Worm (Caenorhabditis elegans) whole organism, young adult: Measurements from ENCODE around the gene sod-3.

Source experiments
- C06A6.2 ChIP-seq: fragments of 200-800 bp; sonication (Bioruptor generic); conservative IDR thresholded peaks from 2 replicates; pipeline ENCODE4 v1.3.6; 2022; ENCODE audit warnings: missing genetic modification characterization, missing compliant biosample characterization
- F22D6.2 ChIP-seq: sonication (generic microtip); optimal IDR thresholded peaks from 2 replicates; lab custom pipeline; 2016; ENCODE audit warnings: mild to moderate bottlenecking, missing genetic modification characterization, missing compliant biosample characterization
- F49E8.2 ChIP-seq: sonication (generic microtip); optimal IDR thresholded peaks from 3 replicates; lab custom pipeline; 2017; ENCODE audit warnings: missing genetic modification characterization, mild to moderate bottlenecking, missing compliant biosample characterization, antibody characterized with exemption, moderate library complexity; ENCODE audit not compliant: insufficient read depth
- F55B11.4 ChIP-seq: sonication (generic microtip); optimal IDR thresholded peaks from 2 replicates; lab custom pipeline; 2016; ENCODE audit warnings: missing compliant biosample characterization, missing genetic modification characterization, borderline replicate concordance; ENCODE audit not compliant: insufficient read depth
- Y53G8AR.9 ChIP-seq: fragments of 200-800 bp; sonication (Bioruptor generic); conservative IDR thresholded peaks from 2 replicates; pipeline ENCODE4 v1.3.6; 2022; ENCODE audit warnings: missing genetic modification reagents, missing genetic modification characterization, missing compliant biosample characterization
- Y67H2A.10 ChIP-seq: fragments of 200-800 bp; sonication (Bioruptor generic); conservative IDR thresholded peaks from 2 replicates; pipeline ENCODE4 v1.3.6; 2022; ENCODE audit warnings: missing genetic modification reagents, missing genetic modification characterization, missing compliant biosample characterization
- Y79H2A.3 ChIP-seq: fragments of 200-800 bp; sonication (Bioruptor generic); conservative IDR thresholded peaks from 2 replicates; pipeline ENCODE4 v1.3.6; 2022; ENCODE audit warnings: missing genetic modification reagents, missing genetic modification characterization, missing compliant biosample characterization
- aptf-3 ChIP-seq: fragments of 200-800 bp; sonication (Bioruptor generic); IDR thresholded peaks from 2 replicates; pipeline ENCODE4 v1.3.6; 2022; ENCODE audit warnings: missing genetic modification characterization, missing compliant biosample characterization
- attf-3 ChIP-seq: fragments of 200-800 bp; sonication (Bioruptor generic); conservative IDR thresholded peaks from 2 replicates; pipeline ENCODE4 v1.3.6; 2022; ENCODE audit warnings: missing genetic modification reagents, missing genetic modification characterization, missing compliant biosample characterization
- cebp-1 ChIP-seq, 2 experiments: fragments of 200-800 bp in 1 of 2; sonication (Bioruptor generic) in 1 of 2; sonication (generic microtip) in 1 of 2; IDR thresholded peaks in 1 of 2; optimal IDR thresholded peaks in 1 of 2; 2 replicates each; pipeline versions ENCODE4 v1.3.6 to Lab custom; 2017 to 2022; ENCODE audit warnings: missing compliant biosample characterization in 2 of 2, missing genetic modification characterization in 2 of 2, mild to moderate bottlenecking in 1 of 2, missing genetic modification reagents in 1 of 2, moderate library complexity in 1 of 2
- cebp-2 ChIP-seq: fragments of 200-800 bp; sonication (Bioruptor generic); IDR thresholded peaks from 2 replicates; pipeline ENCODE4 v1.3.6; 2022; ENCODE audit warnings: missing genetic modification characterization, missing compliant biosample characterization
- ceh-40 ChIP-seq: fragments of 200-800 bp; sonication (Bioruptor generic); IDR thresholded peaks from 2 replicates; pipeline ENCODE4 v1.3.6; 2022; ENCODE audit warnings: missing genetic modification characterization, missing compliant biosample characterization
- ceh-79 ChIP-seq: sonication (generic microtip); optimal IDR thresholded peaks from 2 replicates; lab custom pipeline; 2017; ENCODE audit warnings: mild to moderate bottlenecking, missing genetic modification characterization, missing compliant biosample characterization
- die-1 ChIP-seq: sonication (generic microtip); optimal IDR thresholded peaks from 2 replicates; lab custom pipeline; 2016; ENCODE audit warnings: missing genotype, mild to moderate bottlenecking, missing genetic modification characterization, missing compliant biosample characterization
- dox-1 ChIP-seq: fragments of 200-800 bp; sonication (Bioruptor generic); IDR thresholded peaks from 2 replicates; pipeline ENCODE4 v1.3.6; 2022; ENCODE audit warnings: missing genetic modification reagents, missing genetic modification characterization, missing compliant biosample characterization
- ekl-4 ChIP-seq: fragments of 200-800 bp; sonication (Bioruptor generic); IDR thresholded peaks from 2 replicates; pipeline ENCODE4 v1.3.6; 2022; ENCODE audit warnings: missing genetic modification reagents, missing genetic modification characterization, missing compliant biosample characterization
- hlh-26 ChIP-seq: fragments of 200-800 bp; sonication (Bioruptor generic); conservative IDR thresholded peaks from 2 replicates; pipeline ENCODE4 v1.3.6; 2022; ENCODE audit warnings: missing genetic modification reagents, missing genetic modification characterization, missing compliant biosample characterization
- lin-54 ChIP-seq: fragments of 200-800 bp; sonication (Bioruptor generic); optimal IDR thresholded peaks from 2 replicates; lab custom pipeline; 2018; ENCODE audit warnings: mild to moderate bottlenecking, missing genetic modification characterization, missing compliant biosample characterization
- lsl-1 ChIP-seq: fragments of 200-800 bp; sonication (Bioruptor generic); optimal IDR thresholded peaks from 2 replicates; lab custom pipeline; 2018; ENCODE audit warnings: mild to moderate bottlenecking, missing genetic modification characterization, moderate library complexity, missing compliant biosample characterization
- madf-3 ChIP-seq: fragments of 200-800 bp; sonication (Bioruptor generic); IDR thresholded peaks from 2 replicates; pipeline ENCODE4 v1.3.6; 2022; ENCODE audit warnings: missing genetic modification reagents, missing genetic modification characterization, missing compliant biosample characterization
- mel-28 ChIP-seq: sonication (generic microtip); optimal IDR thresholded peaks from 2 replicates; lab custom pipeline; 2016; ENCODE audit warnings: borderline replicate concordance, mild to moderate bottlenecking, missing genetic modification characterization, missing compliant biosample characterization
- mes-4 ChIP-seq: sonication (generic microtip); optimal IDR thresholded peaks from 2 replicates; lab custom pipeline; 2016; ENCODE audit warnings: missing genotype, missing genetic modification characterization, missing compliant biosample characterization
- nhr-27 ChIP-seq: fragments of 200-800 bp; sonication (Bioruptor generic); optimal IDR thresholded peaks from 2 replicates; lab custom pipeline; 2018; ENCODE audit warnings: mild to moderate bottlenecking, missing genetic modification characterization, moderate library complexity, missing compliant biosample characterization
- nhr-80 ChIP-seq: sonication (generic microtip); optimal IDR thresholded peaks from 2 replicates; lab custom pipeline; 2016; ENCODE audit warnings: missing genetic modification characterization, missing compliant biosample characterization
- pha-4 ChIP-seq: fragments of 150-350 bp; sonication (generic microtip); optimal IDR thresholded peaks from 2 replicates; lab custom pipeline; 2014; ENCODE audit warnings: missing biosample characterization, missing genetic modification reagents, missing genetic modification characterization
- rec-8 ChIP-seq, 2 experiments: sonication (generic microtip); optimal IDR thresholded peaks; 2 replicates each; lab custom pipeline; 2016; ENCODE audit warnings: mild to moderate bottlenecking in 2 of 2, missing genetic modification characterization in 2 of 2, missing genetic modification reagents in 2 of 2, missing genotype in 2 of 2, missing biosample characterization in 1 of 2, missing compliant biosample characterization in 1 of 2, moderate library complexity in 1 of 2
- snpc-4 ChIP-seq, 5 experiments: fragments of 150-350 bp in 1 of 5; sonication (generic microtip) in 4 of 5; optimal IDR thresholded peaks; 2 replicates each; lab custom pipeline; 2014 to 2018; ENCODE audit warnings: missing genetic modification characterization in 5 of 5, missing biosample characterization in 3 of 5, antibody characterized with exemption in 2 of 5, mild to moderate bottlenecking in 2 of 5, missing compliant biosample characterization in 2 of 5, missing genotype in 2 of 5, moderate library complexity in 2 of 5, missing genetic modification reagents in 1 of 5
- sptf-2 ChIP-seq: fragments of 200-800 bp; sonication (Bioruptor generic); optimal IDR thresholded peaks from 2 replicates; lab custom pipeline; 2018; ENCODE audit warnings: mild to moderate bottlenecking, missing genetic modification characterization, missing compliant biosample characterization
- tbp1 ChIP-seq: fragments of 200-800 bp; sonication (Bioruptor generic); optimal IDR thresholded peaks from 2 replicates; lab custom pipeline; 2018; ENCODE audit warnings: mild to moderate bottlenecking, missing genetic modification characterization, missing compliant biosample characterization
- unc-130 ChIP-seq: sonication (generic microtip); optimal IDR thresholded peaks from 2 replicates; lab custom pipeline; 2016; ENCODE audit warnings: missing genetic modification reagents, missing genetic modification characterization, missing compliant biosample characterization
- unc-62 ChIP-seq: fragments of 150-350 bp; optimal IDR thresholded peaks from 2 replicates; lab custom pipeline; 2014; ENCODE audit warnings: missing biosample characterization, missing genetic modification reagents, missing genetic modification characterization
- xnd-1 ChIP-seq: sonication (generic microtip); optimal IDR thresholded peaks from 2 replicates; lab custom pipeline; 2016; ENCODE audit warnings: missing genotype, missing genetic modification reagents, missing genetic modification characterization, missing compliant biosample characterization

Gene sod-3

ce11 chrX:17063749-17064252 is 28.8 kb upstream of the sod-3 start (continued):
- TF ChIP-seq pha-4 (tag; lab: Kevin White, UChicago) (peak; percentile 87), tbp1 (GFP tag; lab: Kevin White, UChicago) (peak; percentile 59), F49E8.2 (tag; lab: Kevin White, UChicago) (no peak), ekl-4 (GFP tag; lab: Robert Waterston, UW) (no peak), aptf-3 (no peak), xnd-1 (no peak), lsl-1 (GFP tag; lab: Kevin White, UChicago) (no peak), unc-62 (GFP tag; lab: Kevin White, UChicago) (peak; percentile 40), mes-4 (tag; lab: Kevin White, UChicago) (no peak)

ce11 chrX:17064820-17065219 is 27.7 kb upstream of the sod-3 start:
- TF ChIP-seq nhr-80 (peak; percentile 44), pha-4 (tag; lab: Kevin White, UChicago) (no peak), cebp-1 (GFP tag; IDR thresholded peaks at IDR 0.05; lab: Robert Waterston, UW) (no peak), cebp-1 (tag; optimal IDR thresholded peaks at IDR 0.05; lab: Kevin White, UChicago) (peak; percentile 22)

ce11 chrX:17066937-17067336 is 25.6 kb upstream of the sod-3 start:
- no peak for TF ChIP-seq nhr-27 (tag; lab: Kevin White, UChicago)
- no peak for TF ChIP-seq snpc-4 (GFP tag; optimal IDR thresholded peaks at IDR 0.05; lab: Kevin White, UChicago)
- TF ChIP-seq snpc-4 (tag; optimal IDR thresholded peaks at IDR 0.05; lab: Kevin White, UChicago): no peak
- no peak for TF ChIP-seq ceh-40 (GFP tag; lab: Robert Waterston, UW)
- TF ChIP-seq cebp-2 (GFP tag; lab: Robert Waterston, UW): no peak
- TF ChIP-seq ceh-79 (tag; lab: Kevin White, UChicago): no peak
- TF ChIP-seq Y79H2A.3 (GFP tag; lab: Robert Waterston, UW): no peak
- no peak for TF ChIP-seq mel-28 (tag; lab: Kevin White, UChicago)
- no peak for TF ChIP-seq Y53G8AR.9 (GFP tag; lab: Robert Waterston, UW)
- TF ChIP-seq cebp-1 (GFP tag; IDR thresholded peaks at IDR 0.05; lab: Robert Waterston, UW): no peak
- peak; percentile 43 for TF ChIP-seq cebp-1 (tag; optimal IDR thresholded peaks at IDR 0.05; lab: Kevin White, UChicago)
- TF ChIP-seq Y67H2A.10 (GFP tag; lab: Robert Waterston, UW): no peak
- TF ChIP-seq rec-8 (tag; optimal IDR thresholded peaks at IDR 0.05; lab: Kevin White, UChicago): no peak
- TF ChIP-seq lin-54 (GFP tag; lab: Kevin White, UChicago): no peak
- TF ChIP-seq die-1 (tag; lab: Kevin White, UChicago): no peak
- TF ChIP-seq sptf-2 (GFP tag; lab: Kevin White, UChicago): no peak
- TF ChIP-seq aptf-3: no peak
- no peak for TF ChIP-seq F55B11.4 (tag; lab: Kevin White, UChicago)
- 0 out of 2 replicates have a peak, but pooled peaks have one; percentile 43 for TF ChIP-seq dox-1 (GFP tag; lab: Robert Waterston, UW)
- TF ChIP-seq nhr-80: peak; percentile 64
- no peak for TF ChIP-seq attf-3 (GFP tag; lab: Robert Waterston, UW)

- no peak for TF ChIP-seq madf-3 (GFP tag; lab: Robert Waterston, UW)
- no peak for TF ChIP-seq F22D6.2
- TF ChIP-seq unc-130 (GFP tag; lab: Kevin White, UChicago): no peak
- no peak for TF ChIP-seq C06A6.2 (GFP tag; lab: Robert Waterston, UW)
- TF ChIP-seq pha-4 (tag; lab: Kevin White, UChicago): no peak
- TF ChIP-seq hlh-26 (GFP tag; lab: Robert Waterston, UW): no peak
- no peak for TF ChIP-seq Y67H2A.10 (GFP tag; lab: Robert Waterston, UW)
These were observed 22.1 kb upstream of the sod-3 start for ce11 chrX:17070495-17070894.
